Worm (Caenorhabditis elegans): ENCODE data around the gene C34C12.12.

- TF ChIP-seq tbx-2 (tag; optimal IDR thresholded peaks at IDR 0.05) (no peak), ama-1 (optimal IDR thresholded peaks at IDR 0.05) (no peak), gmeb-2 (tag; optimal IDR thresholded peaks at IDR 0.05) (no peak)
Observed at ce11 chrIII:3431385-3431784, 21.6 kb upstream of the C34C12.12 start, which contains the start of gene K01A11.1.

Measured in whole organism, late embryonic.